Fruit fly (Drosophila melanogaster): ENCODE data around the gene Tsp33B.

Tsp33B gene

DNA sequence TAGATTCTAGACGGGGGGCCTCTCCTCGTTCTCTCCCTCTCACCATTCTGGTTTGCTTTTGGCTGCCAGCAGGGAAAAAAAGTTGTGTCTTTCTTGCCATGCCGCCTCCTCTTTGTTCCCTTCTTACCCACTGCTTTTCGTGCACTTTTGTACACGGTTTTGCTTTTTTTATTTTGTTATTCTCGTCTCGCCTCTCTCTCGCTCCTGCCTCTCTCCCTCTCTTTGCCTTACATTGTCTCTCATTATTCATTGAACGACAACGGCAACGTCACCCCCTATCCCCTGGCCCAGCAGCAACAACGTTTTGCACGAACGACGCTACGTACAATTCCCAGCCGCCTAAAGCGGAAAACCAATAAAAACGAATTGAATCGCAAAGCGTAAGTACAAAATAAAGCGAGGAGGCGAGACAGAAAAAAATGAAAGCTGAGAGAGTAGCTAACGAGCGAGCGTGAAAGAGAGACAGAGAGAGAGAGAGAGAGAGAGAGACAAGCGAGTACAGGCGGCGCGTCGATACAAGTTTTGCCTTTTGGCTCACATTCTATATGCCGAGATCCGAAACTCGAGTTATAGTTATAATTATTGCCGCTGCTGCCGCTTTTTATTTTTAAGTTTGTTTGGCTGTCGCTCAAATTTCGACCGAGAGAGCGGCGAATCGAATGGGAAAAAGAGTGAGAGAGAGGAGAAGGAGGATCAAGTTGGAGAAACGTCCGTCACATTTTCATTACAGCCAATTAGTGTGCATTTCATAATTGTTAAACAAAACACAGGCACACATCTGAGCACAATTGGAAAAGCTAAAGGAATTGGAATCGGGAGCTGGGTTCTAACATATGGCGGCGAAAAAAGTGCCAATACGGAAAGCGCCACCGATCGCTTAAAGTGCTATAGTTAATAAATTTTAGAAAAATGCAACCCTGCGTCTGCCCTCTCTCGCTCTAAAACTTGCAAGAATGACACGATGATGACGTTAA, 14.8 kb upstream of the Tsp33B start (continued):
- TF ChIP-seq fd85E (GFP tag; optimal IDR thresholded peaks at IDR 0.05) (peak; percentile 12), salr (GFP tag; optimal IDR thresholded peaks at IDR 0.05) (peak; percentile 62), Sox15 (GFP tag; optimal IDR thresholded peaks at IDR 0.05) (no peak), vri (GFP tag; optimal IDR thresholded peaks at IDR 0.05) (peak; percentile 81), CG10631 (GFP tag; optimal IDR thresholded peaks at IDR 0.05) (peak; percentile 53), CG6854 (GFP tag; optimal IDR thresholded peaks at IDR 0.05) (peak; percentile 85), net (GFP tag; optimal IDR thresholded peaks at IDR 0.05) (peak; percentile 76), CG1621 (tag; optimal IDR thresholded peaks at IDR 0.05) (peak; percentile 85), Blimp-1 (GFP tag; optimal IDR thresholded peaks at IDR 0.05) (peak; percentile 56), CG9139 (GFP tag; optimal IDR thresholded peaks at IDR 0.05) (peak; percentile 87)

DNA sequence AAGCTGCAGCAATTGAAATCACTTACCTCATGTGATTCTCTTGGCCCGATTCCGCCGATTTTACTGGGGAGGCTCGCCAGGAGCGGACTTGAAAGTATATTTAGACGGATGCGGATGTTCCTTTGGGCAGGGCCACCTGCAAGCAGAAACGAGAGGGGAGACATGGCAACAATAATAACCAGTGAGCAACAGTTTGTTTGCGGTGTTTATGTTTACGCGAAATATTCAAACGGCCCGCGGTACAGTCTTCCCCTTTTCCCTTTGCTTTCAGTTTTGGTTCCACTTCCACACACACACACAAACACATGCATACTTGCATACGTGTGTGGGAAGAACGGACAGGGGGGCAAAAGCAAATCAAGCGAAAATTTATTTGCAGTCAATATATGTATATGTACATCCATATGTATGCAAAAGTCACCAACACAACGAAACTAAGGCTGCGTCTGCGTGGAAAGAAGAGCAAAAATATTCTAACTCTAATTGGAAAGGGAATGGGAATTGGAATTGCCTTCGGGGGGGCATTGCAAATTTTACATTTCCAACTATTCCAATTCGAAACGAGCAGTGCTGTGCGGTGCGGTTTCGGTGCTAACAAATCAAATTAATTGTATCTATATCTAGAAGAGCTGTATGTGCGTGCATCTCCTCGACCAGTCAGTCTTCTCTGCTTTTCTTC, 14.0 kb upstream of the Tsp33B start:
- TF ChIP-seq Lpt (GFP tag; optimal IDR thresholded peaks at IDR 0.05) (peak; percentile 1), Blimp-1 (GFP tag; optimal IDR thresholded peaks at IDR 0.05) (no peak), pdm3 (GFP tag; optimal IDR thresholded peaks at IDR 0.05) (no peak), lz (GFP tag; optimal IDR thresholded peaks at IDR 0.05) (no peak), Gug (GFP tag; IDR thresholded peaks at IDR 0.05) (no peak), CG11902 (GFP tag; optimal IDR thresholded peaks at IDR 0.05) (peak; percentile 42), CG6792 (GFP tag; optimal IDR thresholded peaks at IDR 0.05) (no peak), CG11294 (GFP tag; IDR thresholded peaks at IDR 0.05) (no peak), achi (GFP tag; optimal IDR thresholded peaks at IDR 0.05) (no peak), Sox102F (GFP tag; optimal IDR thresholded peaks at IDR 0.05) (no peak), fkh (GFP tag; optimal IDR thresholded peaks at IDR 0.05) (peak; percentile 27), ss (GFP tag; optimal IDR thresholded peaks at IDR 0.05) (no peak), Sox15 (GFP tag; optimal IDR thresholded peaks at IDR 0.05) (no peak), Hr4 (GFP tag; optimal IDR thresholded peaks at IDR 0.05) (no peak), CG6163 (GFP tag; IDR thresholded peaks at IDR 0.05) (no peak), CG4318 (GFP tag; optimal IDR thresholded peaks at IDR 0.05) (no peak), Sox14 (GFP tag; optimal IDR thresholded peaks at IDR 0.05) (no peak), eg (GFP tag; IDR thresholded peaks at IDR 0.05) (no peak), cyc (GFP tag; optimal IDR thresholded peaks at IDR 0.05) (no peak), CG8119 (GFP tag; IDR thresholded peaks at IDR 0.05) (no peak), Hr39 (GFP tag; optimal IDR thresholded peaks at IDR 0.05) (no peak), fd85E (GFP tag; optimal IDR thresholded peaks at IDR 0.05) (no peak), Met (GFP tag; optimal IDR thresholded peaks at IDR 0.05) (no peak), Smox (GFP tag; optimal IDR thresholded peaks at IDR 0.05) (no peak), Eip78C (GFP tag) (peak; percentile 48), vri (GFP tag; optimal IDR thresholded peaks at IDR 0.05) (peak; percentile 41), CG10669 (GFP tag; optimal IDR thresholded peaks at IDR 0.05) (no peak), CG6854 (GFP tag; optimal IDR thresholded peaks at IDR 0.05) (no peak), esn (GFP tag; optimal IDR thresholded peaks at IDR 0.05) (peak; percentile 11), CG8319 (GFP tag; optimal IDR thresholded peaks at IDR 0.05) (no peak), OdsH (GFP tag; optimal IDR thresholded peaks at IDR 0.05) (no peak)
